Fruit fly (Drosophila melanogaster) whole organism: Measurements from ENCODE around the gene CG43401.

Experiments used
- CG8478 ChIP-seq: fragments of >200 bp; optimal IDR thresholded peaks from 2 replicates; lab custom pipeline; 2018; ENCODE audit warnings: inconsistent platforms
- Dll ChIP-seq: fragments of >200 bp; optimal IDR thresholded peaks from 2 replicates; lab custom pipeline; 2017
- EcR ChIP-seq, 2 experiments: fragments of >200 bp; optimal IDR thresholded peaks; 2 replicates each; lab custom pipeline; 2017; ENCODE audit warnings: missing biosample characterization in 2 of 2, missing genetic modification characterization in 2 of 2, missing genetic modification reagents in 2 of 2
- pan ChIP-seq: fragments of >200 bp; optimal IDR thresholded peaks from 2 replicates; lab custom pipeline; 2017
- psq ChIP-seq: fragments of >200 bp; optimal IDR thresholded peaks from 2 replicates; lab custom pipeline; 2017
- usp ChIP-seq: fragments of >200 bp; optimal IDR thresholded peaks from 2 replicates; lab custom pipeline; 2017; ENCODE audit warnings: missing biosample characterization, missing genetic modification characterization, mixed read lengths

Gene CG43401

DNA sequence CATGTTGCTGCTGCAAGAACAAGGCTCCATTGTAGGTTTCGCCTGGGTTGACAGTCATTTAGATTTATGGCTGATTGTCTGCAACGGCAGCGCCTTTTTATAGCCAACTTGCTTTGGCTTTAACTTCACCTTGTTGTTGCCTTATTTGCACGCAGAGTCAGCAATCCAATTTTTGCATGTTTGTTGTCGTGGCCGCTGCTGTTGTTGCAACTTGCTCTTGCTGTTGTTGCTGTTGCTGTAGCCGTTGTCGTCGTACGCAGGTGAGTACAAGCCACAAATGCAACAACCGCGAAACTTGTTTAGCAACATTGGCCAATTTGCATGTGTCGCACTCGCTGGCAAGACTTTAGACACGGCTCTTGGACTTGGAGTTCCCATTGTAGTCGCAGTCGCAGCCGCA, 12.7 kb upstream of the CG43401 start:
- TF ChIP-seq CG8478 (lab: Kevin White, UChicago) (no peak), psq (lab: Kevin White, UChicago) (no peak), Dll (lab: Kevin White, UChicago) (no peak), pan (lab: Kevin White, UChicago) (no peak), usp (GFP tag; lab: Kevin White, UChicago) (no peak), EcR (GFP tag; optimal IDR thresholded peaks at IDR 0.05; lab: Kevin White, UChicago) (no peak)

DNA sequence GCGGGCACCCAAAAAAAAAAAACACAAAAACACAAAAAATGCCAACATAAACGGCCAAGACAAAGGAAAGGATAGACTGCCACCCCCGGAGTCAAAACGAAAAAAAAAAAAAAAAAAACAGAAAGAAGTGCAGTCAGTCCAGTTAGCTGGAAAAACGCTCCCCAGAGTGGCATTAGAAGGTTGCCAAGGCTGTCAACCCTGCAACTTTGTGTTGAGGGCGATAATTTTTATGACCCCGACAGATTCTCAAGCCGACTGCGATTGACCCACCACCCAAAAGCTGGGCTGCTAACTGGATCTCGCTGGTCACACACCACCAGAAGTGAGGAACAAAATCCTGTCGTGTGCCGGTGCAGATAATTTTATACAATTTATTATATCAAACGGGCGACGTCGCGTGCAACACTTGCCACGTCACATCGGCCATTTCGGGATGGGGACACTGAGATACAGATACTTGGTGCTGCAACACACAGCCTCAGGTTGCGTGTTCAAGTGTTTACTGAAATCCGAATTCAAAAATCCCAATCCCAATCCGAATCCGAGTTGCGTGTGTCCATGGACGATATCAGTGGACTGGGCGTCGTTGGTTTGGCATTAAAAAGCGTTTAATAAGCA, 10.0 kb upstream of the CG43401 start:
- TF ChIP-seq EcR (GFP tag; optimal IDR thresholded peaks at IDR 0.05; lab: Kevin White, UChicago) (no peak), psq (lab: Kevin White, UChicago) (no peak), usp (GFP tag; lab: Kevin White, UChicago) (no peak), pan (lab: Kevin White, UChicago) (no peak), CG8478 (lab: Kevin White, UChicago) (no peak), Dll (lab: Kevin White, UChicago) (no peak)

DNA sequence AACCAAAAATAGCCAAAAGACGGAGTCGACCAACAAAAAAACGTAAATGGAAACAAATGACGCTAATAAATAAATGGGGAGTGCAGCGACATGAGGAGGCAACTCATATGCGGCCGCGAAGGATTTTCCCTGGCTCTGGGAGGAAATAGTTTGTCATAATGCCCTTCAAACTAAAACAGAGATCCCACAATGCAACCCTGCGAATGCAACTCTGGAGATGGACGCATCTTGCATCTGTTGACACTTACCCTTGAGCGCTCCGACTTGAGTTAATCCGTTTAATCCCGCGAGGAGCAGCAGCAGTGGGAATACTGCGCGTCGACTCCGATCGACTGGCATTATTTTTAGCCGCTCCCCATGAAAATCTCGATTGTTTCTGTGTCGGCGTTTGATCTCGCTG, 8.6 kb upstream of the CG43401 start:
- TF ChIP-seq EcR (GFP tag; optimal IDR thresholded peaks at IDR 0.05; lab: Kevin White, UChicago) (no peak), psq (lab: Kevin White, UChicago) (no peak)

DNA sequence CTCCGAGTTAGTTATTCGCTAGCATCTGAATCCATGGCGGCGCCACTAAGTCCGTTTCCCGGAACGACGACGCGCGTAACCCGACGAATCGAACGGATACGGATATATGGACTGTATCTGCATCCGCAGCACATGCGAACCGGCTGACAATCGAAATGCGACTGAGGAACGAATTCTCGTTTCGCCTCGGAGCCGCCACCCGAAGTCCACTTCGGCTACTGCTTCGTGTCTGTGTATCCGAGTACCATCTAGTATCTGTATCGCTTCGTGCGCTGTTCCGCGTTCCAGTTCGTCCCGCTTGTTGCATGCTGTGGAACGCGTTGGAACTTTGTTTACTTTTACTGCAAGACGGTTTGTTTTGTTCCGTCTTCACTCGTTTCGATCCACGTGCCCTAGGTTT, 8.0 kb upstream of the CG43401 start, which contains the start of gene robo2:
robo2 (minus strand) TSS at position 167 of the 400 bp plus-strand sequence.
- TF ChIP-seq Dll (lab: Kevin White, UChicago) (no peak), psq (lab: Kevin White, UChicago) (no peak), usp (GFP tag; lab: Kevin White, UChicago) (no peak), CG8478 (lab: Kevin White, UChicago) (no peak), pan (lab: Kevin White, UChicago) (no peak), EcR (GFP tag; optimal IDR thresholded peaks at IDR 0.05; lab: Kevin White, UChicago) (no peak)

- no peak for TF ChIP-seq psq (lab: Kevin White, UChicago)
- no peak for TF ChIP-seq EcR (GFP tag; optimal IDR thresholded peaks at IDR 0.05; lab: Kevin White, UChicago)
- TF ChIP-seq CG8478 (lab: Kevin White, UChicago): no peak
- TF ChIP-seq usp (GFP tag; lab: Kevin White, UChicago): no peak
- TF ChIP-seq pan (lab: Kevin White, UChicago): no peak
- no peak for TF ChIP-seq Dll (lab: Kevin White, UChicago)
Observed at dm6 chr2L:1421460-1422332, 6.6 kb upstream of the CG43401 start.

DNA sequence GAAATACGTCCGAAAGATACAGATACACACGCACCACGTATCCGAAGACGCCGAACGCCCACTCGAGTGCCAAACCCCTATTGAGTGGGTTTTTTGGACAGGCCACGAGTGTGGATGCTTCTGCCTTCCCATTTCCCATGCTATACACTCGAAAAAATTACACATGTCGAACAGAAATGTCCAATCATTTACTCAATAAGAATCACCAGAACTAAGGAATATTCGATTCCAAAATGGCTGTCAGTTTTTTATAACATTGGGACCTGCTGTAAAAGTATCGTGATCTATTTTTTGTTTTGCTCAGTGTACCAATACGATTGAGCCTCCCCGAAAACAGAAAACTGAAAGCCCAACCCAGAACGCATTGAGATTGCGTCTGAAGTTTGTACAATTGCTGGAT, 5.5 kb upstream of the CG43401 start:
- TF ChIP-seq pan (lab: Kevin White, UChicago) (no peak), CG8478 (lab: Kevin White, UChicago) (no peak), EcR (GFP tag; optimal IDR thresholded peaks at IDR 0.05; lab: Kevin White, UChicago) (no peak), psq (lab: Kevin White, UChicago) (no peak), Dll (lab: Kevin White, UChicago) (no peak), usp (GFP tag; lab: Kevin White, UChicago) (no peak)

dm6 chr2L:1423832-1424382, 4.4 kb upstream of the CG43401 start:
- TF ChIP-seq usp (GFP tag; lab: Kevin White, UChicago) (no peak), Dll (lab: Kevin White, UChicago) (no peak), pan (lab: Kevin White, UChicago) (no peak), psq (lab: Kevin White, UChicago) (no peak), CG8478 (lab: Kevin White, UChicago) (no peak), EcR (GFP tag; optimal IDR thresholded peaks at IDR 0.05; lab: Kevin White, UChicago) (no peak)

dm6 chr2L:1424812-1425211, 3.5 kb upstream of the CG43401 start:
- TF ChIP-seq psq (lab: Kevin White, UChicago): no peak
- no peak for TF ChIP-seq Dll (lab: Kevin White, UChicago)

- TF ChIP-seq EcR (GFP tag; optimal IDR thresholded peaks at IDR 0.05; lab: Kevin White, UChicago) (no peak), usp (GFP tag; lab: Kevin White, UChicago) (no peak), Dll (lab: Kevin White, UChicago) (no peak), CG8478 (lab: Kevin White, UChicago) (no peak), pan (lab: Kevin White, UChicago) (no peak), psq (lab: Kevin White, UChicago) (no peak)
Observed at dm6 chr2L:1425799-1426357, 2.4 kb upstream of the CG43401 start.

- TF ChIP-seq usp (GFP tag; lab: Kevin White, UChicago) (no peak), EcR (GFP tag; optimal IDR thresholded peaks at IDR 0.05; lab: Kevin White, UChicago) (no peak), pan (lab: Kevin White, UChicago) (peak; percentile 90), CG8478 (lab: Kevin White, UChicago) (no peak), psq (lab: Kevin White, UChicago) (no peak), Dll (lab: Kevin White, UChicago) (no peak)
Observed at dm6 chr2L:1426821-1427265, 1.4 kb upstream of the CG43401 start.

dm6 chr2L:1427792-1428191, 482 bp upstream of the CG43401 start:
- TF ChIP-seq CG8478 (lab: Kevin White, UChicago): no peak
- no peak for TF ChIP-seq EcR (GFP tag; optimal IDR thresholded peaks at IDR 0.05; lab: Kevin White, UChicago)
